Worm (Caenorhabditis elegans): Measurements from ENCODE around the gene Y82E9BR.22.

Gene Y82E9BR.22

ce11 chrIII:1409139-1409538 is at the start of gene Y82E9BR.22:
Gene Y82E9BR.22, minus strand, starts transcription at chrIII:1409239.
- TF ChIP-seq zfh-2 (GFP tag; conservative IDR thresholded peaks at IDR 0.05) (no peak), lsl-1 (GFP tag; optimal IDR thresholded peaks at IDR 0.05) (no peak), pbrm-1 (GFP tag; IDR thresholded peaks at IDR 0.05) (no peak), madf-3 (GFP tag; IDR thresholded peaks at IDR 0.05) (0 out of 2 replicates have a peak, but pooled peaks have one; percentile 51), dpff-1 (tag; optimal IDR thresholded peaks at IDR 0.05) (no peak), hmg-20 (GFP tag; IDR thresholded peaks at IDR 0.05) (no peak), let-526 (GFP tag; IDR thresholded peaks at IDR 0.05) (no peak)

- no peak for TF ChIP-seq nfyb-1 (GFP tag; IDR thresholded peaks at IDR 0.05)
- TF ChIP-seq hmg-1.2 (GFP tag; IDR thresholded peaks at IDR 0.05) = no peak
- no peak for TF ChIP-seq T07F8.4 (tag; optimal IDR thresholded peaks at IDR 0.05)
- no peak for TF ChIP-seq Y95B8A.8 (GFP tag; IDR thresholded peaks at IDR 0.05)
- TF ChIP-seq bed-1 (GFP tag; IDR thresholded peaks at IDR 0.05) = no peak
Measured at ce11 chrIII:1456859-1457258, 47.8 kb upstream of the Y82E9BR.22 start.

- no peak for TF ChIP-seq lsl-1 (GFP tag; optimal IDR thresholded peaks at IDR 0.05)
- TF ChIP-seq lin-54 (GFP tag; optimal IDR thresholded peaks at IDR 0.05) = no peak
- no peak for TF ChIP-seq nhr-80 (tag; optimal IDR thresholded peaks at IDR 0.05)
- no peak for TF ChIP-seq K12H6.12 (tag; optimal IDR thresholded peaks at IDR 0.05)
- no peak for TF ChIP-seq tlf-1 (GFP tag; optimal IDR thresholded peaks at IDR 0.05)
- TF ChIP-seq dpff-1 (tag; optimal IDR thresholded peaks at IDR 0.05) = no peak
- TF ChIP-seq snpc-3.4 (tag; optimal IDR thresholded peaks at IDR 0.05) = no peak
- TF ChIP-seq ztf-26 (tag; optimal IDR thresholded peaks at IDR 0.05) = no peak
- TF ChIP-seq unc-62 (GFP tag; optimal IDR thresholded peaks at IDR 0.05) = no peak
- TF ChIP-seq ztf-6 (GFP tag; IDR thresholded peaks at IDR 0.05) = no peak
- TF ChIP-seq attf-6 (GFP tag; IDR thresholded peaks at IDR 0.05) = no peak
- no peak for TF ChIP-seq mcd-1 (GFP tag; IDR thresholded peaks at IDR 0.05)
Measured at ce11 chrIII:1455674-1456073, 46.6 kb upstream of the Y82E9BR.22 start, which contains the start of gene Y82E9BR.17. Gene Y82E9BR.17, minus strand, starts transcription at chrIII:1455774.

- peak; percentile 65; the same call in 1 of the 2 replicates for TF ChIP-seq zfh-2 (GFP tag; conservative IDR thresholded peaks at IDR 0.05)
- no peak for TF ChIP-seq nhr-179 (tag; optimal IDR thresholded peaks at IDR 0.05)
Measured at ce11 chrIII:1446747-1447146, 37.7 kb upstream of the Y82E9BR.22 start.

ce11 chrIII:1439609-1440008 is 30.6 kb upstream of the Y82E9BR.22 start:
- TF ChIP-seq mcd-1 (GFP tag; IDR thresholded peaks at IDR 0.05) = 0 out of 2 replicates have a peak, but pooled peaks have one; percentile 15
- TF ChIP-seq lsl-1 (GFP tag; optimal IDR thresholded peaks at IDR 0.05) = no peak
- TF ChIP-seq F10E7.11 (tag; optimal IDR thresholded peaks at IDR 0.05) = no peak
- TF ChIP-seq bed-1 (GFP tag; IDR thresholded peaks at IDR 0.05) = no peak
- no peak for TF ChIP-seq cebp-1 (GFP tag; IDR thresholded peaks at IDR 0.05)
- no peak for TF ChIP-seq cebp-1 (tag; optimal IDR thresholded peaks at IDR 0.05)
- no peak for TF ChIP-seq ceh-100 (GFP tag; IDR thresholded peaks at IDR 0.05)
- TF ChIP-seq ceh-79 (tag; optimal IDR thresholded peaks at IDR 0.05) = no peak
- TF ChIP-seq zfh-2 (GFP tag; conservative IDR thresholded peaks at IDR 0.05) = peak; percentile 79
- no peak for TF ChIP-seq rcor-1 (GFP tag; IDR thresholded peaks at IDR 0.05)
- no peak for TF ChIP-seq nhr-90 (tag; optimal IDR thresholded peaks at IDR 0.05)
- TF ChIP-seq egrh-3 (GFP tag; IDR thresholded peaks at IDR 0.05) = peak; percentile 68; the same call in 1 of the 2 replicates

- TF ChIP-seq mcd-1 (GFP tag; IDR thresholded peaks at IDR 0.05) (peak; percentile 42; the same call in 1 of the 2 replicates), Y56A3A.18 (GFP tag; IDR thresholded peaks at IDR 0.05) (no peak), hmg-1.2 (GFP tag; IDR thresholded peaks at IDR 0.05) (peak; percentile 93), egrh-3 (GFP tag; IDR thresholded peaks at IDR 0.05) (peak; percentile 61; the same call in 1 of the 2 replicates), ztf-25 (GFP tag; IDR thresholded peaks at IDR 0.05) (no peak), rpc-1 (optimal IDR thresholded peaks at IDR 0.05) (no peak), rpc-1 (tag; optimal IDR thresholded peaks at IDR 0.05) (no peak), F57C9.4 (tag; optimal IDR thresholded peaks at IDR 0.05) (no peak), mes-4 (tag; optimal IDR thresholded peaks at IDR 0.05) (no peak), ets-4 (GFP tag; optimal IDR thresholded peaks at IDR 0.05) (no peak), efl-1 (GFP tag; optimal IDR thresholded peaks at IDR 0.05) (no peak), nfyb-1 (GFP tag; IDR thresholded peaks at IDR 0.05) (peak; percentile 88), attf-5 (GFP tag; optimal IDR thresholded peaks at IDR 0.05) (no peak), F39B2.1 (GFP tag; IDR thresholded peaks at IDR 0.05) (no peak)
Measured at ce11 chrIII:1436738-1437137, 27.7 kb upstream of the Y82E9BR.22 start.
